Worm (Caenorhabditis elegans): Measurements from ENCODE around the gene clec-232.

- no peak for TF ChIP-seq nhr-77 (tag; optimal IDR thresholded peaks at IDR 0.05)
- TF ChIP-seq unc-62 (GFP tag; optimal IDR thresholded peaks at IDR 0.05): no peak
- no peak for TF ChIP-seq pqm-1 (tag; optimal IDR thresholded peaks at IDR 0.05)
- TF ChIP-seq skn-1 (tag; optimal IDR thresholded peaks at IDR 0.05): no peak
- TF ChIP-seq zag-1 (tag; optimal IDR thresholded peaks at IDR 0.05): no peak
Measured at ce11 chrV:16023559-16023958, 47.6 kb downstream of the clec-232 start.
